Fruit fly (Drosophila melanogaster) whole organism, adult: Measurements from ENCODE around the gene CG10086.

ENCODE experiments used
- CG11617 ChIP-seq: fragments of 200-800 bp; sonication (Bioruptor generic); optimal IDR thresholded peaks from 2 replicates; lab custom pipeline; 2017; ENCODE audit warnings: mild to moderate bottlenecking, missing biosample characterization, missing genetic modification reagents, missing genetic modification characterization
- CG12768 ChIP-seq: fragments of 200-800 bp; sonication (Bioruptor generic); optimal IDR thresholded peaks from 2 replicates; lab custom pipeline; 2017; ENCODE audit warnings: missing biosample characterization, missing genetic modification characterization, mild to moderate bottlenecking, moderate library complexity, missing genetic modification reagents
- CG14711 ChIP-seq: fragments of 200-800 bp; sonication (Bioruptor generic); optimal IDR thresholded peaks from 2 replicates; lab custom pipeline; 2018; ENCODE audit warnings: missing biosample characterization, mild to moderate bottlenecking, missing genetic modification characterization, moderate library complexity
- CG1620 ChIP-seq: fragments of 200-800 bp; sonication (Bioruptor generic); optimal IDR thresholded peaks from 2 replicates; lab custom pipeline; 2016; ENCODE audit warnings: missing biosample characterization, missing genetic modification characterization
- CG33017 ChIP-seq: fragments of 200-800 bp; sonication (Bioruptor generic); optimal IDR thresholded peaks from 2 replicates; lab custom pipeline; 2018; ENCODE audit warnings: missing biosample characterization, mild to moderate bottlenecking, missing genetic modification characterization, moderate library complexity
- CG5204 ChIP-seq: fragments of 200-800 bp; sonication (Bioruptor generic); optimal IDR thresholded peaks from 2 replicates; lab custom pipeline; 2016; ENCODE audit warnings: missing biosample characterization, missing genetic modification characterization
- CG7045 ChIP-seq: fragments of 200-800 bp; sonication (Bioruptor generic); optimal IDR thresholded peaks from 2 replicates; lab custom pipeline; 2017; ENCODE audit warnings: missing biosample characterization, mild to moderate bottlenecking, missing genetic modification characterization
- CG7101 ChIP-seq: fragments of 200-800 bp; sonication (Bioruptor generic); optimal IDR thresholded peaks from 2 replicates; lab custom pipeline; 2018; ENCODE audit warnings: missing biosample characterization, mild to moderate bottlenecking, missing genetic modification characterization, moderate library complexity
- Clk ChIP-seq: fragments of 200-800 bp; sonication (Bioruptor generic); optimal IDR thresholded peaks from 2 replicates; lab custom pipeline; 2017; ENCODE audit warnings: missing biosample characterization, missing genetic modification characterization
- Crg-1 ChIP-seq: fragments of 200-800 bp; sonication (Bioruptor generic); optimal IDR thresholded peaks from 2 replicates; lab custom pipeline; 2016; ENCODE audit warnings: missing biosample characterization, missing genetic modification characterization
- Hr96 ChIP-seq: fragments of 200-800 bp; sonication (Bioruptor generic); optimal IDR thresholded peaks from 2 replicates; lab custom pipeline; 2016; ENCODE audit warnings: missing biosample characterization, missing genetic modification characterization
- Mnt ChIP-seq: fragments of 200-800 bp; sonication (Bioruptor generic); optimal IDR thresholded peaks from 2 replicates; lab custom pipeline; 2016; ENCODE audit warnings: missing biosample characterization, mild to moderate bottlenecking, missing genetic modification characterization
- bab1 ChIP-seq: fragments of 200-800 bp; sonication (Bioruptor generic); optimal IDR thresholded peaks from 3 replicates; lab custom pipeline; 2019; ENCODE audit warnings: missing biosample characterization, mild to moderate bottlenecking, missing genetic modification characterization, moderate library complexity
- cic ChIP-seq: fragments of 200-800 bp; sonication (Bioruptor generic); optimal IDR thresholded peaks from 2 replicates; lab custom pipeline; 2017; ENCODE audit warnings: missing biosample characterization, mild to moderate bottlenecking, missing genetic modification characterization, moderate library complexity
- cnc ChIP-seq, 2 experiments: fragments of >200 bp; optimal IDR thresholded peaks; 2 replicates each; lab custom pipeline; 2017
- kay ChIP-seq: fragments of 200-800 bp; sonication (Bioruptor generic); peaks from one replicate; lab custom pipeline; 2016; ENCODE audit warnings: missing biosample characterization, missing genetic modification characterization, borderline replicate concordance
- ovo ChIP-seq: fragments of 200-800 bp; sonication (Bioruptor generic); optimal IDR thresholded peaks from 2 replicates; lab custom pipeline; 2016; ENCODE audit warnings: missing biosample characterization, missing genetic modification characterization
- pad ChIP-seq: fragments of 200-800 bp; sonication (Bioruptor generic); optimal IDR thresholded peaks from 3 replicates; lab custom pipeline; 2017; ENCODE audit warnings: missing biosample characterization, missing genetic modification characterization, mild to moderate bottlenecking, moderate library complexity, missing genetic modification reagents
- tj ChIP-seq: fragments of 200-800 bp; sonication (Bioruptor generic); optimal IDR thresholded peaks from 3 replicates; lab custom pipeline; 2017; ENCODE audit warnings: missing biosample characterization, mild to moderate bottlenecking, missing genetic modification characterization, moderate library complexity
- toe ChIP-seq: fragments of 200-800 bp; sonication (Bioruptor generic); optimal IDR thresholded peaks from 2 replicates; lab custom pipeline; 2016; ENCODE audit warnings: missing biosample characterization, missing genetic modification characterization

CG10086 gene

DNA sequence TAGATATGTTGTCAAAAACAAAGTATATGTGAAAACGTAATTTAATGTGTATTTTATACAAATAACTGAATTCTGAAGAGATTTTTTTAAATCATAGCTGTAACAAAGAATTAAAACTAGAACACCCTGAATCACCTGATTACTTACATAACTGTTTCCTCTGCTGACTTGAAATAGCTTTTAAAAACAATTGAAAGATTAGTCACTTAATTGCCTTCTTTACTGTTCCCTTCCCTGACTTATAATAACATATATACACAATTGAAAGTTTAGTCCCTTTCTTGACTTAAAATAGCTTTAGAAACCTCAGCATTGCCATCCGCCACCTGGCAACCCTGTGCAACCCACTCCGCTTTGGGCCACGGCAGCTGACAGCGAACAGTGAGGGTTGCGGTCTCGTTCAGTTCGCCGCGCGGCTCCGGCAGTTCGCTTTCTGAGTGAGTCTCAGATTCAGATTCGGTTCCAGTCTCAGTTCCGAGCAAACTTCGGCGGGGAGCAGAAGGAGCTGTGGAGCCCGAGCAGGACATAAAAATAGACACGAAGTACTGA is 23.6 kb downstream of the CG10086 start, which contains the start of gene CG34384:
CG34384 (plus strand) TSS at position 381 of the 549 bp plus-strand sequence.
- TF ChIP-seq CG14711 (tag; lab: Kevin White, UChicago): peak; percentile 22
- no peak for TF ChIP-seq CG7101 (tag; lab: Kevin White, UChicago)
- peak; percentile 34 for TF ChIP-seq CG33017 (tag; lab: Kevin White, UChicago)
- TF ChIP-seq cic (GFP tag; lab: Kevin White, UChicago): no peak
- TF ChIP-seq pad: peak; percentile 36
- TF ChIP-seq Crg-1 (GFP tag; lab: Kevin White, UChicago): no peak
- no peak for TF ChIP-seq Mnt (GFP tag; lab: Kevin White, UChicago)
- peak; percentile 42 for TF ChIP-seq Hr96 (GFP tag; lab: Kevin White, UChicago)
- peak; percentile 4 for TF ChIP-seq tj (GFP tag; lab: Kevin White, UChicago)
- peak; percentile 74 for TF ChIP-seq CG7045 (GFP tag; lab: Kevin White, UChicago)
- TF ChIP-seq CG12768: peak; percentile 61
- TF ChIP-seq bab1 (GFP tag; lab: Kevin White, UChicago): no peak
- no peak for TF ChIP-seq ovo (GFP tag; lab: Kevin White, UChicago)
- TF ChIP-seq cnc (optimal IDR thresholded peaks at IDR 0.05; lab: Kevin White, UChicago): no peak
- peak; percentile 40 for TF ChIP-seq CG11617 (GFP tag; lab: Kevin White, UChicago)
- peak; percentile 32 for TF ChIP-seq kay
- peak; percentile 70 for TF ChIP-seq toe (GFP tag; lab: Kevin White, UChicago)
- peak; percentile 76 for TF ChIP-seq CG5204 (GFP tag; lab: Kevin White, UChicago)
- no peak for TF ChIP-seq CG1620 (GFP tag; lab: Kevin White, UChicago)

DNA sequence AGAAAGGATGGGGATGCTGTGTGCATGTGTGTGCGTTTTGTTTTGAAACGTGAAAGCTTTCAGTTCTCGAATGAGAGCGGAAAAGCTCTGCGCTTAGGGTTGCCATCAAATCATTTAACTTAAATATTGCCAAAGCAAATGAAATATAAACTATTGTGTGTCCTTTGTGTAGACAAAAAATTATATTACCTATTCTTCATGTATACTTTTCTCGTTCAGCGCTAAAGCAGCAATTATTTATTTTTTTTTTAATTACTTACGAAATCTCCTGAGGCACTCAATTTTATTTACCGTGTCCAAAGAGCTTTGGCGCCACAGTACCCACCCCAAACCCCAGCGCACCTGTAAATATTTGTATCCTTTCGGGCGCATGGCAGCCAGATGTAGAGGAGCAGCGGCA is 31.1 kb downstream of the CG10086 start:
- TF ChIP-seq CG33017 (tag; lab: Kevin White, UChicago) (peak; percentile 41), Crg-1 (GFP tag; lab: Kevin White, UChicago) (no peak), kay (no peak), CG1620 (GFP tag; lab: Kevin White, UChicago) (no peak), Clk (GFP tag; lab: Kevin White, UChicago) (peak; percentile 52), ovo (GFP tag; lab: Kevin White, UChicago) (no peak), pad (peak; percentile 2), Hr96 (GFP tag; lab: Kevin White, UChicago) (peak; percentile 43), CG11617 (GFP tag; lab: Kevin White, UChicago) (peak; percentile 28), toe (GFP tag; lab: Kevin White, UChicago) (peak; percentile 68), cic (GFP tag; lab: Kevin White, UChicago) (peak; percentile 88), CG14711 (tag; lab: Kevin White, UChicago) (peak; percentile 69), CG7101 (tag; lab: Kevin White, UChicago) (peak; percentile 34), CG5204 (GFP tag; lab: Kevin White, UChicago) (peak; percentile 32), Mnt (GFP tag; lab: Kevin White, UChicago) (peak; percentile 18), CG12768 (peak; percentile 49), tj (GFP tag; lab: Kevin White, UChicago) (no peak), CG7045 (GFP tag; lab: Kevin White, UChicago) (peak; percentile 36), cnc (optimal IDR thresholded peaks at IDR 0.05; lab: Kevin White, UChicago) (no peak), bab1 (GFP tag; lab: Kevin White, UChicago) (no peak)
